Worm (Caenorhabditis elegans): Measurements from ENCODE around the gene set-13.

DNA sequence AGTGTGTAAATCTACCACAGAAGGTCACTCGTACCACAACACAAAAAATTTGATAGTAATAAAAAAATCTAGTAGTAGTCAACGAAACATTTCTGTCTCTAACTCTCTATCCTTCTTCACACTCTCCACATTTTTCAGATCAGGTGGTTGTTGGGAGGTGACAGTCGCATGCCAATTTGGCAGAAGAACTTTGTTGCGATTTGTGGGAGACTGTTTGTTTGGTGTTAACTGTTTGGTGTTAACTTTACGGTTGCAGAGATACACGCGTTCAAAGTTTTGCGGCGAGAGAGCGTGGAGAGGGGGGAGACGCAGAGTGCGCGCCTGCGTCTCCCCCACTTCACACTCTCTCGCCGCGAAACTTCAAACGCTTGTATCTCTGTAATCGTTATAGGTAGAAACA is 11.8 kb upstream of the set-13 start:
- TF ChIP-seq sdz-38 (tag; optimal IDR thresholded peaks at IDR 0.05), result no peak
- TF ChIP-seq dpl-1 (GFP tag; optimal IDR thresholded peaks at IDR 0.05), result no peak
- no peak for TF ChIP-seq mel-28 (tag; optimal IDR thresholded peaks at IDR 0.05; ENCODE audit: borderline replicate concordance)
- TF ChIP-seq B0035.1 (tag; optimal IDR thresholded peaks at IDR 0.05), result no peak
- no peak for TF ChIP-seq B0019.2 (GFP tag; conservative IDR thresholded peaks at IDR 0.05)
- no peak for TF ChIP-seq unc-62 (GFP tag; optimal IDR thresholded peaks at IDR 0.05)
- TF ChIP-seq nhr-179 (tag; optimal IDR thresholded peaks at IDR 0.05), result no peak
